Worm (Caenorhabditis elegans): Measurements from ENCODE around the gene F59A7.14.

- no peak for TF ChIP-seq pes-1 (GFP tag; IDR thresholded peaks at IDR 0.05)
- TF ChIP-seq sea-1 (GFP tag; conservative IDR thresholded peaks at IDR 0.05) = no peak
- TF ChIP-seq ama-1 (optimal IDR thresholded peaks at IDR 0.05) = no peak
- TF ChIP-seq F13C5.2 (tag; optimal IDR thresholded peaks at IDR 0.05) = no peak
- TF ChIP-seq aly-1 (tag; optimal IDR thresholded peaks at IDR 0.05) = no peak
- TF ChIP-seq B0310.2 (tag; optimal IDR thresholded peaks at IDR 0.05) = no peak
- no peak for TF ChIP-seq ceh-36 (tag; optimal IDR thresholded peaks at IDR 0.05)
- TF ChIP-seq scrt-1 (GFP tag; IDR thresholded peaks at IDR 0.05) = no peak
- TF ChIP-seq ets-7 (tag; optimal IDR thresholded peaks at IDR 0.05) = no peak
Measured at ce11 chrV:1999531-2000094, 19.2 kb upstream of the F59A7.14 start, which contains the start of gene alh-5.
